Worm (Caenorhabditis elegans) whole organism, L3 larva: ENCODE measurements around the gene mog-3.

Experiments used
- ceh-16 ChIP-seq: sonication (generic microtip); optimal IDR thresholded peaks from 2 replicates; lab custom pipeline; 2017; ENCODE audit warnings: missing biosample characterization, missing genetic modification characterization
- ceh-82 ChIP-seq: fragments of 150-350 bp; optimal IDR thresholded peaks from 2 replicates; lab custom pipeline; 2014; ENCODE audit warnings: missing biosample characterization, missing genetic modification characterization
- egl-27 ChIP-seq: sonication (generic microtip); optimal IDR thresholded peaks from 4 replicates; lab custom pipeline; 2017; ENCODE audit warnings: missing biosample characterization, missing genetic modification reagents, missing genetic modification characterization
- egl-5 ChIP-seq: fragments of 150-350 bp; optimal IDR thresholded peaks from 2 replicates; lab custom pipeline; 2017; ENCODE audit warnings: missing biosample characterization, missing genetic modification reagents, missing genetic modification characterization, inconsistent platforms
- elt-3 ChIP-seq, 3 experiments: fragments of 150-350 bp in 1 of 3; sonication (generic microtip) in 2 of 3; optimal IDR thresholded peaks; 2 replicates in 2 of 3; 4 replicates in 1 of 3; lab custom pipeline; 2014 to 2017; ENCODE audit warnings: missing biosample characterization in 3 of 3, missing genetic modification characterization in 3 of 3
- fkh-10 ChIP-seq: sonication (generic microtip); optimal IDR thresholded peaks from 2 replicates; lab custom pipeline; 2017; ENCODE audit warnings: missing biosample characterization, missing genetic modification reagents, missing genetic modification characterization
- fos-1 ChIP-seq: fragments of 150-350 bp; optimal IDR thresholded peaks from 2 replicates; lab custom pipeline; 2014; ENCODE audit warnings: missing biosample characterization, missing genetic modification characterization
- hmg-11 ChIP-seq: sonication (generic microtip); optimal IDR thresholded peaks from 2 replicates; lab custom pipeline; 2016; ENCODE audit warnings: missing genetic modification characterization, missing compliant biosample characterization
- jun-1 ChIP-seq: fragments of 150-350 bp; optimal IDR thresholded peaks from 2 replicates; lab custom pipeline; 2014; ENCODE audit warnings: missing biosample characterization, missing genetic modification reagents, missing genetic modification characterization
- mdl-1 ChIP-seq: fragments of 150-350 bp; optimal IDR thresholded peaks from 2 replicates; lab custom pipeline; 2014; ENCODE audit warnings: missing biosample characterization, missing genetic modification characterization
- nhr-11 ChIP-seq: fragments of 150-350 bp; optimal IDR thresholded peaks from 2 replicates; lab custom pipeline; 2014; ENCODE audit warnings: missing biosample characterization, missing genetic modification characterization
- nhr-28 ChIP-seq: fragments of 150-350 bp; optimal IDR thresholded peaks from 2 replicates; lab custom pipeline; 2014; ENCODE audit warnings: missing biosample characterization, missing genetic modification characterization
- unc-39 ChIP-seq: sonication (generic microtip); optimal IDR thresholded peaks from 4 replicates; lab custom pipeline; 2017; ENCODE audit warnings: missing biosample characterization, missing genetic modification characterization
- zag-1 ChIP-seq: fragments of 150-350 bp; optimal IDR thresholded peaks from 2 replicates; lab custom pipeline; 2014; ENCODE audit warnings: missing biosample characterization, missing genetic modification characterization

DNA sequence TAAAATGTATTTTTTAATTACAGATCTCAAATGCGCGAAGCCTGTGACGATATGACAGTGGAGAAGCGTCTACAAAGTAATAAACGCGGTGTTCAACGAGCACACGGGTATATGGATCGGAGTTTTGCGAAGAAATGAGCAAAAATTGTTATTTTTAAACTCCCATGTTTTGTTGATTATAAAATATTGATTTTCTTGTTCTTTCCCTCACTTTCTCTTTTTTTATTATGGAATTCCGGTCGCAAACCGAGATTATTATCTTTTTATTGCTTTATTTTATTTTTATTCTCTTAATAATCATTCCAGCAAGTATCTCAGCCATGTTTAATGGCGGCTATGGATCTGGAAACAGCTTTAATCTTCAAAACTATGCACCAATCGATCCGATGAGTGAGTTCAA is 2.5 kb downstream of the mog-3 start, which contains the start of gene pqe-1:
- TF ChIP-seq jun-1 (no peak), zag-1 (tag; lab: Kevin White, UChicago) (no peak), elt-3 (tag; optimal IDR thresholded peaks at IDR 0.05; lab: Kevin White, UChicago) (no peak), hmg-11 (tag; lab: Kevin White, UChicago) (no peak), unc-39 (tag; lab: Kevin White, UChicago) (no peak), fos-1 (tag; lab: Kevin White, UChicago) (no peak), mdl-1 (tag; lab: Kevin White, UChicago) (no peak), egl-5 (tag; lab: Kevin White, UChicago) (no peak), egl-27 (tag; lab: Kevin White, UChicago) (no peak), nhr-28 (no peak), ceh-82 (no peak), nhr-11 (tag; lab: Kevin White, UChicago) (no peak), ceh-16 (tag; lab: Kevin White, UChicago) (no peak), fkh-10 (GFP tag; lab: Kevin White, UChicago) (no peak)
